Fruit fly (Drosophila melanogaster): ENCODE results near the gene Nhe2.

Gene Nhe2

dm6 chr2L:21102399-21103108 lies 1.8 kb upstream of the Nhe2 start, which contains the start of gene CG9257 (continued):
- TF ChIP-seq D19A (tag; optimal IDR thresholded peaks at IDR 0.05), result no peak
- no peak for TF ChIP-seq cad (GFP tag; optimal IDR thresholded peaks at IDR 0.05)
- TF ChIP-seq Mes4 (GFP tag; optimal IDR thresholded peaks at IDR 0.05), result peak; percentile 7
- TF ChIP-seq CG7786 (GFP tag; optimal IDR thresholded peaks at IDR 0.05), result peak; percentile 0
- peak; percentile 3 for TF ChIP-seq Fer1 (GFP tag; optimal IDR thresholded peaks at IDR 0.05)
- no peak for TF ChIP-seq shn (GFP tag; optimal IDR thresholded peaks at IDR 0.05)
- TF ChIP-seq klu (GFP tag; IDR thresholded peaks at IDR 0.05), result no peak
- TF ChIP-seq CG9932 (GFP tag; IDR thresholded peaks at IDR 0.05), result 0 out of 2 replicates have a peak, but pooled peaks have one; percentile 38
- peak; percentile 38 for TF ChIP-seq CG33213 (GFP tag; optimal IDR thresholded peaks at IDR 0.05)
- no peak for TF ChIP-seq CG7963 (GFP tag; IDR thresholded peaks at IDR 0.05; ENCODE audit: partially characterized antibody)
- peak; percentile 38 for TF ChIP-seq BEAF-32 (GFP tag; optimal IDR thresholded peaks at IDR 0.05)
- no peak for TF ChIP-seq Usf (GFP tag; optimal IDR thresholded peaks at IDR 0.05)
- peak; percentile 74 for TF ChIP-seq row (GFP tag; IDR thresholded peaks at IDR 0.05)
- TF ChIP-seq CG2202 (tag; optimal IDR thresholded peaks at IDR 0.05), result no peak
- no peak for TF ChIP-seq H2.0 (GFP tag; IDR thresholded peaks at IDR 0.05)
- TF ChIP-seq bsh (GFP tag; optimal IDR thresholded peaks at IDR 0.05), result no peak
- TF ChIP-seq CG10543 (GFP tag; optimal IDR thresholded peaks at IDR 0.05), result no peak
- no peak for TF ChIP-seq esg (GFP tag; conservative IDR thresholded peaks at IDR 0.05)
- no peak for TF ChIP-seq tll (GFP tag; optimal IDR thresholded peaks at IDR 0.05)
- TF ChIP-seq CG6254 (GFP tag; optimal IDR thresholded peaks at IDR 0.05), result no peak
- TF ChIP-seq gem (tag; optimal IDR thresholded peaks at IDR 0.05), result no peak
- TF ChIP-seq CG17361 (GFP tag; IDR thresholded peaks at IDR 0.05), result peak; percentile 28; the same call in 1 of the 3 replicates
- no peak for TF ChIP-seq pnt (GFP tag; optimal IDR thresholded peaks at IDR 0.05)

dm6 chr2L:21105127-21105526 lies 759 bp downstream of the Nhe2 start:
- TF ChIP-seq CG8924 (tag; optimal IDR thresholded peaks at IDR 0.05) (peak; percentile 7), CG7839 (tag; optimal IDR thresholded peaks at IDR 0.05) (no peak), twi (tag; optimal IDR thresholded peaks at IDR 0.05) (peak; percentile 82), CG18619 (GFP tag; optimal IDR thresholded peaks at IDR 0.05) (no peak), Pdp1 (GFP tag; optimal IDR thresholded peaks at IDR 0.05) (peak in 1 of 2 experiments; percentile 13), CG8290 (GFP tag; optimal IDR thresholded peaks at IDR 0.05) (no peak), CG8290 (tag; optimal IDR thresholded peaks at IDR 0.05) (peak in 1 of 2 experiments; percentile 52), CG4360 (GFP tag; IDR thresholded peaks at IDR 0.05) (peak; percentile 75), tll (GFP tag; optimal IDR thresholded peaks at IDR 0.05) (peak in 1 of 2 experiments; percentile 61), pros (GFP tag; optimal IDR thresholded peaks at IDR 0.05) (peak; percentile 25), amos (GFP tag; IDR thresholded peaks at IDR 0.05; ENCODE audit: partially characterized antibody) (0 out of 2 replicates have a peak, but pooled peaks have one; percentile 7), ewg (GFP tag; optimal IDR thresholded peaks at IDR 0.05) (peak; percentile 95), CG12071 (GFP tag; optimal IDR thresholded peaks at IDR 0.05) (no peak), CG34422 (GFP tag; IDR thresholded peaks at IDR 0.05) (peak; percentile 27; the same call in 1 of the 3 replicates), zen2 (GFP tag; IDR thresholded peaks at IDR 0.05; ENCODE audit: partially characterized antibody) (no peak), Trl (optimal IDR thresholded peaks at IDR 0.05) (peak; percentile 19 to 20), Trl (GFP tag; optimal IDR thresholded peaks at IDR 0.05) (no peak), chinmo (GFP tag; IDR thresholded peaks at IDR 0.05; ENCODE audit: partially characterized antibody) (0 out of 4 replicates have a peak, but pooled peaks have one; percentile 18), ac (GFP tag; optimal IDR thresholded peaks at IDR 0.05) (peak; percentile 44), crp (GFP tag; optimal IDR thresholded peaks at IDR 0.05) (peak in 1 of 2 experiments; percentile 54), nerfin-1 (tag; optimal IDR thresholded peaks at IDR 0.05) (peak; percentile 17), lilli (GFP tag; optimal IDR thresholded peaks at IDR 0.05) (no peak), Ets65A (GFP tag) (peak; percentile 61), phol (tag; optimal IDR thresholded peaks at IDR 0.05) (peak; percentile 77)

Measured in whole organism, embryonic.